Worm (Caenorhabditis elegans) whole organism, L4/young adult: ENCODE results near the gene vps-53.

Experiments
- W03F9.2 ChIP-seq: fragments of 150-350 bp; optimal IDR thresholded peaks from 2 replicates; lab custom pipeline; 2014; ENCODE audit warnings: missing biosample characterization, missing genetic modification characterization
- dao-5 ChIP-seq: sonication (generic microtip); optimal IDR thresholded peaks from 2 replicates; lab custom pipeline; 2016; ENCODE audit warnings: missing genotype, missing genetic modification characterization, moderate library complexity, missing compliant biosample characterization

DNA sequence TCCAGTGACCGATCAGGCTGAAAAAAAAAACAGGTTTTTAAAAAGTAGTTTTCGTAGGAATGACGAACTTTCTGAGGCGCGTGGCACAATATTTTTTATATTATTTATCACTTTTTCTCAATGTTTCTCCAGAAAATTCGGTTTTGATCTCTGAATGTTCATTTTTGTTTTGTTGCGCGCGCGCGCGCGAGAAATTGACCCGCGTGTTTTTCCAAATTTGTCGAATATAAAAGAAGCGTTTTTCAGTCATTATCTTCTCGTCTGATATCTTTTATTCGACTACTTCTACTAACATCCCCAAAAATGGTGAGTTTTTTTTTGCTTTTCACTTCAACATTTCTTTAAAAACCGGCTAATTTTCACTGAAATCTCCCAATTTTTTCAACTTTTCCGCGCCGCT lies 1.5 kb upstream of the vps-53 start, which contains the start of gene rmd-1:
- no peak for TF ChIP-seq dao-5
- no peak for TF ChIP-seq W03F9.2
